Fruit fly (Drosophila melanogaster) whole organism, embryonic: Measurements from ENCODE around the gene Ask1.

Source experiments
- Abd-B ChIP-seq: fragments of 200-800 bp; sonication (Bioruptor generic); optimal IDR thresholded peaks from 2 replicates; lab custom pipeline; 2018; ENCODE audit warnings: missing biosample characterization, mild to moderate bottlenecking, missing genetic modification characterization, moderate library complexity
- Ada2b ChIP-seq: fragments of 200-800 bp; sonication (Bioruptor generic); IDR thresholded peaks from 2 replicates; pipeline ENCODE4 v1.3.6; 2022; ENCODE audit warnings: missing biosample characterization, missing genetic modification characterization
- Antp ChIP-seq: fragments of 200-800 bp; sonication (Bioruptor generic); optimal IDR thresholded peaks from 3 replicates; lab custom pipeline; 2016; ENCODE audit warnings: missing biosample characterization, missing genetic modification characterization
- Atf6 ChIP-seq: fragments of 200-800 bp; sonication (Bioruptor generic); IDR thresholded peaks from 2 replicates; pipeline ENCODE4 v1.3.6; 2022; ENCODE audit warnings: missing biosample characterization, missing genetic modification characterization
- CG10147 ChIP-seq: fragments of 200-800 bp; sonication (Bioruptor generic); optimal IDR thresholded peaks from 2 replicates; lab custom pipeline; 2019; ENCODE audit warnings: missing biosample characterization, mild to moderate bottlenecking, missing genetic modification characterization, moderate library complexity
- CG1024 ChIP-seq: fragments of 200-800 bp; sonication (Bioruptor generic); IDR thresholded peaks from 2 replicates; pipeline ENCODE4 v1.3.6; 2022; ENCODE audit warnings: missing biosample characterization, missing genetic modification characterization
- CG12104 ChIP-seq: fragments of 200-800 bp; sonication (Bioruptor generic); optimal IDR thresholded peaks from 3 replicates; lab custom pipeline; 2016; ENCODE audit warnings: missing biosample characterization, missing genetic modification characterization
- CG13287 ChIP-seq: fragments of 200-800 bp; sonication (Bioruptor generic); IDR thresholded peaks from 2 replicates; pipeline ENCODE4 v1.3.6; 2022; ENCODE audit warnings: missing biosample characterization, missing genetic modification characterization; ENCODE audit not compliant: partially characterized antibody
- CG13296 ChIP-seq: fragments of 200-800 bp; sonication (Bioruptor generic); optimal IDR thresholded peaks from 3 replicates; lab custom pipeline; 2018; ENCODE audit warnings: missing biosample characterization, mild to moderate bottlenecking, missing genetic modification characterization
- CG14860 ChIP-seq: fragments of 200-800 bp; sonication (Bioruptor generic); IDR thresholded peaks from 3 replicates; pipeline ENCODE4 v1.3.6; 2022; ENCODE audit warnings: missing biosample characterization, missing genetic modification characterization; ENCODE audit not compliant: partially characterized antibody
- CG1529 ChIP-seq: fragments of 200-800 bp; sonication (Bioruptor generic); optimal IDR thresholded peaks from 3 replicates; lab custom pipeline; 2018; ENCODE audit warnings: missing biosample characterization, missing genetic modification characterization
- CG17361 ChIP-seq: fragments of 200-800 bp; sonication (Bioruptor generic); IDR thresholded peaks from 3 replicates; pipeline ENCODE4 v1.3.6; 2022; ENCODE audit warnings: missing biosample characterization, missing genetic modification characterization
- CG18764 ChIP-seq: fragments of 200-800 bp; sonication (Bioruptor generic); optimal IDR thresholded peaks from 3 replicates; lab custom pipeline; 2016; ENCODE audit warnings: missing biosample characterization, missing genetic modification characterization
- CG2129 ChIP-seq: fragments of 200-800 bp; sonication (Bioruptor generic); IDR thresholded peaks from 2 replicates; pipeline ENCODE4 v1.3.6; 2022; ENCODE audit warnings: missing biosample characterization, missing genetic modification characterization; ENCODE audit not compliant: partially characterized antibody
- CG2199 ChIP-seq: fragments of 200-800 bp; sonication (Bioruptor generic); IDR thresholded peaks from 3 replicates; pipeline ENCODE4 v1.3.6; 2022; ENCODE audit warnings: missing biosample characterization, missing genetic modification characterization
- CG3726 ChIP-seq: fragments of 200-800 bp; sonication (Bioruptor generic); IDR thresholded peaks from 3 replicates; pipeline ENCODE4, ENCODE4 v1.3.6; 2022; ENCODE audit warnings: missing biosample characterization, missing genetic modification characterization
- CG4328 ChIP-seq: fragments of 200-800 bp; sonication (Bioruptor generic); optimal IDR thresholded peaks from 3 replicates; lab custom pipeline; 2017; ENCODE audit warnings: missing biosample characterization, missing genetic modification reagents, missing genetic modification characterization
- CG4730 ChIP-seq: fragments of 200-800 bp; sonication (Bioruptor generic); IDR thresholded peaks from 2 replicates; pipeline ENCODE4 v1.3.6; 2022; ENCODE audit warnings: missing biosample characterization, missing genetic modification characterization
- CG4854 ChIP-seq: fragments of 200-800 bp; sonication (Bioruptor generic); optimal IDR thresholded peaks from 2 replicates; lab custom pipeline; 2016; ENCODE audit warnings: missing biosample characterization, missing genetic modification characterization, inconsistent platforms
- CG5180 ChIP-seq: fragments of 200-800 bp; sonication (Bioruptor generic); optimal IDR thresholded peaks from 3 replicates; lab custom pipeline; 2017; ENCODE audit warnings: missing biosample characterization, missing genetic modification characterization, mild to moderate bottlenecking, moderate library complexity, missing genetic modification reagents
- CG8290 ChIP-seq, 3 experiments: fragments of 200-800 bp; sonication (Bioruptor generic); optimal IDR thresholded peaks; 2 replicates each; lab custom pipeline; 2016 to 2019; ENCODE audit warnings: missing biosample characterization in 3 of 3, missing genetic modification characterization in 3 of 3, mild to moderate bottlenecking in 2 of 3, moderate library complexity in 1 of 3
- CG8388 ChIP-seq: fragments of 200-800 bp; sonication (Bioruptor generic); optimal IDR thresholded peaks from 2 replicates; lab custom pipeline; 2019; ENCODE audit warnings: missing biosample characterization, mild to moderate bottlenecking, missing genetic modification characterization, moderate library complexity
- CG9609 ChIP-seq: fragments of 200-800 bp; sonication (Bioruptor generic); optimal IDR thresholded peaks from 3 replicates; lab custom pipeline; 2016; ENCODE audit warnings: missing biosample characterization, missing genetic modification characterization
- CoRest ChIP-seq: fragments of 200-800 bp; sonication (Bioruptor generic); optimal IDR thresholded peaks from 3 replicates; lab custom pipeline; 2018; ENCODE audit warnings: missing biosample characterization, mild to moderate bottlenecking, missing genetic modification characterization, moderate library complexity
- Dad ChIP-seq: fragments of 200-800 bp; sonication (Bioruptor generic); optimal IDR thresholded peaks from 3 replicates; lab custom pipeline; 2016; ENCODE audit warnings: missing biosample characterization, missing genetic modification characterization
- Dbx ChIP-seq: fragments of 200-800 bp; sonication (Bioruptor generic); IDR thresholded peaks from 3 replicates; pipeline ENCODE4 v1.3.6; 2022; ENCODE audit warnings: missing biosample characterization, missing genetic modification characterization
- HHEX ChIP-seq: fragments of 200-800 bp; sonication (Bioruptor generic); optimal IDR thresholded peaks from 3 replicates; lab custom pipeline; 2017; ENCODE audit warnings: missing biosample characterization, mild to moderate bottlenecking, missing genetic modification characterization, missing genetic modification reagents
- MBD-R2 ChIP-seq: fragments of 200-800 bp; sonication (Bioruptor generic); IDR thresholded peaks from 2 replicates; pipeline ENCODE4 v1.3.6; 2022; ENCODE audit warnings: missing biosample characterization, missing genetic modification characterization
- MTF-1 ChIP-seq: fragments of 200-800 bp; sonication (Bioruptor generic); optimal IDR thresholded peaks from 2 replicates; lab custom pipeline; 2018; ENCODE audit warnings: missing biosample characterization, mild to moderate bottlenecking, missing genetic modification characterization, borderline replicate concordance
- NC2α ChIP-seq: fragments of 200-800 bp; sonication (Bioruptor generic); optimal IDR thresholded peaks from 2 replicates; lab custom pipeline; 2016; ENCODE audit warnings: missing biosample characterization, missing genetic modification characterization
- Oli ChIP-seq: fragments of 200-800 bp; sonication (Bioruptor generic); optimal IDR thresholded peaks from 2 replicates; lab custom pipeline; 2018; ENCODE audit warnings: missing biosample characterization, mild to moderate bottlenecking, missing genetic modification characterization, moderate library complexity
- Rx ChIP-seq: fragments of 200-800 bp; sonication (Bioruptor generic); IDR thresholded peaks from 2 replicates; pipeline ENCODE4 v1.3.6; 2022; ENCODE audit warnings: missing biosample characterization, missing genetic modification characterization
- ash1 ChIP-seq: fragments of 200-800 bp; sonication (Bioruptor generic); optimal IDR thresholded peaks from 2 replicates; lab custom pipeline; 2018; ENCODE audit warnings: missing biosample characterization, mild to moderate bottlenecking, missing genetic modification characterization
- bcd ChIP-seq: fragments of 200-800 bp; sonication (Bioruptor generic); optimal IDR thresholded peaks from 2 replicates; lab custom pipeline; 2017; ENCODE audit warnings: missing biosample characterization, mild to moderate bottlenecking, missing genetic modification characterization
- bowl ChIP-seq: fragments of 200-800 bp; sonication (Bioruptor generic); IDR thresholded peaks from 2 replicates; pipeline ENCODE4 v1.3.6; 2022; ENCODE audit warnings: missing biosample characterization, missing genetic modification characterization
- cad ChIP-seq: fragments of >200 bp; optimal IDR thresholded peaks from 2 replicates; lab custom pipeline; 2017; ENCODE audit warnings: missing biosample characterization, missing genetic modification characterization
- dimm ChIP-seq: fragments of 200-800 bp; sonication (Bioruptor generic); IDR thresholded peaks from 2 replicates; pipeline ENCODE4 v1.3.6; 2022; ENCODE audit warnings: missing biosample characterization, missing genetic modification characterization
- eyg ChIP-seq: fragments of 200-800 bp; sonication (Bioruptor generic); optimal IDR thresholded peaks from 3 replicates; lab custom pipeline; 2016; ENCODE audit warnings: missing biosample characterization, missing genetic modification characterization
- gcm ChIP-seq: fragments of 200-800 bp; sonication (Bioruptor generic); optimal IDR thresholded peaks from 2 replicates; lab custom pipeline; 2019; ENCODE audit warnings: missing biosample characterization, mild to moderate bottlenecking, missing genetic modification characterization, moderate library complexity
- jigr1 ChIP-seq: fragments of 200-800 bp; sonication (Bioruptor generic); IDR thresholded peaks from 3 replicates; pipeline ENCODE4 v1.3.6; 2022; ENCODE audit warnings: missing biosample characterization, missing genetic modification characterization
- kay ChIP-seq: fragments of 200-800 bp; sonication (Bioruptor generic); optimal IDR thresholded peaks from 2 replicates; lab custom pipeline; 2016; ENCODE audit warnings: missing biosample characterization, missing genetic modification characterization
- klu ChIP-seq: fragments of 200-800 bp; sonication (Bioruptor generic); IDR thresholded peaks from 2 replicates; pipeline ENCODE4 v1.3.6; 2022; ENCODE audit warnings: missing biosample characterization, missing genetic modification characterization
- odd ChIP-seq: fragments of 200-800 bp; sonication (Bioruptor generic); optimal IDR thresholded peaks from 2 replicates; lab custom pipeline; 2017; ENCODE audit warnings: missing biosample characterization, mild to moderate bottlenecking, missing genetic modification characterization
- otp ChIP-seq: fragments of 200-800 bp; sonication (Bioruptor generic); IDR thresholded peaks from 3 replicates; pipeline ENCODE4, ENCODE4 v1.3.6; 2022; ENCODE audit warnings: missing biosample characterization, missing genetic modification characterization
- pros ChIP-seq: fragments of 200-800 bp; sonication (Bioruptor generic); optimal IDR thresholded peaks from 3 replicates; lab custom pipeline; 2019; ENCODE audit warnings: missing biosample characterization, mild to moderate bottlenecking, missing genetic modification characterization, moderate library complexity
- sc ChIP-seq, 3 experiments: fragments of >200 bp in 2 of 3; fragments of 200-800 bp in 1 of 3; sonication (Bioruptor generic) in 1 of 3; optimal IDR thresholded peaks; 2 replicates in 2 of 3; 3 replicates in 1 of 3; lab custom pipeline; 2017; ENCODE audit warnings: mild to moderate bottlenecking in 1 of 3, missing biosample characterization in 1 of 3, missing genetic modification characterization in 1 of 3, missing genetic modification reagents in 1 of 3
- sens ChIP-seq: fragments of 200-800 bp; sonication (Bioruptor generic); peaks from one replicate; lab custom pipeline; 2016; ENCODE audit warnings: missing biosample characterization, missing genetic modification characterization
- sima ChIP-seq: fragments of 200-800 bp; sonication (Bioruptor generic); optimal IDR thresholded peaks from 2 replicates; lab custom pipeline; 2016; ENCODE audit warnings: missing biosample characterization, missing genetic modification characterization
- trem ChIP-seq: fragments of 200-800 bp; optimal IDR thresholded peaks from 3 replicates; lab custom pipeline; 2019; ENCODE audit warnings: missing biosample characterization, mild to moderate bottlenecking, missing genetic modification characterization, moderate library complexity

The Ask1 gene

dm6 chr3R:19875118-19875887 lies 4.2 kb upstream of the Ask1 start, which contains the start of gene Mrp5 (continued):
- TF ChIP-seq dimm (no peak), Abd-B (GFP tag; lab: Kevin White, UChicago) (no peak), CG4328 (peak; percentile 12), NC2α (GFP tag; lab: Kevin White, UChicago) (no peak), odd (peak; percentile 23), HHEX (GFP tag; lab: Kevin White, UChicago) (peak; percentile 6), bowl (GFP tag; lab: Robert Waterston, UW) (no peak), Ada2b (peak; percentile 60), CG14860 (GFP tag; lab: Robert Waterston, UW) (no peak), Dbx (peak; percentile 46; the same call in 1 of the 3 replicates), sens (GFP tag; lab: Kevin White, UChicago) (peak; percentile 64), kay (no peak), CG5180 (GFP tag; lab: Kevin White, UChicago) (peak; percentile 11), eyg (GFP tag; lab: Kevin White, UChicago) (no peak), CG13296 (GFP tag; lab: Kevin White, UChicago) (peak; percentile 24), CG9609 (GFP tag; lab: Kevin White, UChicago) (peak; percentile 12), sima (no peak), CG12104 (GFP tag; lab: Kevin White, UChicago) (no peak), bcd (GFP tag; lab: Kevin White, UChicago) (peak; percentile 15), CG1529 (GFP tag; lab: Kevin White, UChicago) (no peak), CG10147 (GFP tag; lab: Kevin White, UChicago) (no peak), CG8388 (GFP tag; lab: Kevin White, UChicago) (peak; percentile 98), CG2129 (GFP tag; lab: Robert Waterston, UW) (no peak), Antp (GFP tag; lab: Kevin White, UChicago) (no peak), CG3726 (GFP tag; lab: Robert Waterston, UW) (no peak), cad (GFP tag; lab: Kevin White, UChicago) (no peak), Dad (GFP tag; lab: Kevin White, UChicago) (no peak), Atf6 (GFP tag; lab: Robert Waterston, UW) (peak; percentile 15; the same call in 1 of the 2 replicates), Rx (GFP tag; lab: Robert Waterston, UW) (peak; percentile 53), CG4730 (GFP tag; lab: Robert Waterston, UW) (0 out of 2 replicates have a peak, but pooled peaks have one; percentile 13), trem (tag; lab: Kevin White, UChicago) (no peak), gcm (GFP tag; lab: Kevin White, UChicago) (no peak), Oli (peak; percentile 11), CG1024 (GFP tag; lab: Robert Waterston, UW) (peak; percentile 63; the same call in 1 of the 2 replicates), MBD-R2 (GFP tag; lab: Robert Waterston, UW) (no peak; the same call in 1 of the 2 replicates), MTF-1 (peak; percentile 38), jigr1 (GFP tag; lab: Robert Waterston, UW) (no peak), sc (optimal IDR thresholded peaks at IDR 0.05; lab: Kevin White, UChicago) (no peak), sc (GFP tag; optimal IDR thresholded peaks at IDR 0.05; lab: Kevin White, UChicago) (no peak), otp (GFP tag; lab: Robert Waterston, UW) (no peak), CG17361 (GFP tag; lab: Robert Waterston, UW) (peak; percentile 40; the same call in 1 of the 3 replicates), CG13287 (GFP tag; lab: Robert Waterston, UW) (no peak), ash1 (no peak), CoRest (peak; percentile 22), CG4854 (GFP tag; lab: Kevin White, UChicago) (no peak), klu (GFP tag; lab: Robert Waterston, UW) (no peak), CG8290 (GFP tag; optimal IDR thresholded peaks at IDR 0.05; lab: Kevin White, UChicago) (no peak), CG8290 (tag; optimal IDR thresholded peaks at IDR 0.05; lab: Kevin White, UChicago) (peak in 1 of 2 experiments; percentile 20), CG18764 (GFP tag; lab: Kevin White, UChicago) (no peak), pros (GFP tag; lab: Kevin White, UChicago) (no peak), CG2199 (GFP tag; lab: Robert Waterston, UW) (no peak)
